Fruit fly (Drosophila melanogaster): ENCODE measurements around the gene Elovl7.

Elovl7 gene

dm6 chr3R:8013121-8014009 lies 17.7 kb upstream of the Elovl7 start, which contains the start of the genes CG10435 and Pbp95 (continued):
- TF ChIP-seq esg (GFP tag; conservative IDR thresholded peaks at IDR 0.05) (no peak), Fer2 (tag; optimal IDR thresholded peaks at IDR 0.05) (no peak), CG17328 (GFP tag; IDR thresholded peaks at IDR 0.05) (peak; percentile 50; the same call in 1 of the 2 replicates), ssp (GFP tag; IDR thresholded peaks at IDR 0.05) (no peak), cad (GFP tag; optimal IDR thresholded peaks at IDR 0.05) (no peak), kni (GFP tag; optimal IDR thresholded peaks at IDR 0.05) (no peak), CG14014 (GFP tag; IDR thresholded peaks at IDR 0.05) (peak; percentile 38; the same call in 1 of the 2 replicates), pfk (GFP tag; optimal IDR thresholded peaks at IDR 0.05) (no peak), CG6175 (GFP tag; IDR thresholded peaks at IDR 0.05) (0 out of 3 replicates have a peak, but pooled peaks have one; percentile 49), Gug (GFP tag; IDR thresholded peaks at IDR 0.05) (peak; percentile 70; the same call in 2 of the 4 replicates), crol (GFP tag; IDR thresholded peaks at IDR 0.05) (no peak), jing (GFP tag; optimal IDR thresholded peaks at IDR 0.05) (no peak), usp (GFP tag; optimal IDR thresholded peaks at IDR 0.05) (no peak), pnt (GFP tag; optimal IDR thresholded peaks at IDR 0.05) (peak; percentile 1), CG3726 (GFP tag; IDR thresholded peaks at IDR 0.05) (no peak), Dip2 (GFP tag; IDR thresholded peaks at IDR 0.05) (no peak), gce (GFP tag; IDR thresholded peaks at IDR 0.05) (no peak), dysf (GFP tag; IDR thresholded peaks at IDR 0.05) (no peak; the same call in 2 of the 3 replicates), HmgD (GFP tag; optimal IDR thresholded peaks at IDR 0.05) (no peak), Tbp (GFP tag; optimal IDR thresholded peaks at IDR 0.05) (no peak), CG10209 (GFP tag; optimal IDR thresholded peaks at IDR 0.05) (no peak), CG31224 (GFP tag; IDR thresholded peaks at IDR 0.05) (peak; percentile 38; the same call in 1 of the 2 replicates), CG10366 (GFP tag; IDR thresholded peaks at IDR 0.05) (peak; percentile 30), GATAe (GFP tag; conservative IDR thresholded peaks at IDR 0.05) (no peak), CG1233 (GFP tag; optimal IDR thresholded peaks at IDR 0.05) (no peak), Mes4 (GFP tag; optimal IDR thresholded peaks at IDR 0.05) (no peak), CG14860 (GFP tag; IDR thresholded peaks at IDR 0.05; ENCODE audit: partially characterized antibody) (peak; percentile 44; the same call in 1 of the 3 replicates), inv (GFP tag; IDR thresholded peaks at IDR 0.05; ENCODE audit: partially characterized antibody) (peak; percentile 57), klu (GFP tag; IDR thresholded peaks at IDR 0.05) (no peak), CG3163 (GFP tag; optimal IDR thresholded peaks at IDR 0.05) (no peak), cg (GFP tag; optimal IDR thresholded peaks at IDR 0.05) (no peak), HLHmδ (GFP tag; optimal IDR thresholded peaks at IDR 0.05) (no peak), CG15479 (GFP tag; optimal IDR thresholded peaks at IDR 0.05) (no peak), unc-4 (GFP tag; IDR thresholded peaks at IDR 0.05; ENCODE audit: partially characterized antibody) (peak; percentile 66), nerfin-1 (tag; optimal IDR thresholded peaks at IDR 0.05) (no peak), CG3281 (GFP tag; optimal IDR thresholded peaks at IDR 0.05) (peak; percentile 49), psq (GFP tag; optimal IDR thresholded peaks at IDR 0.05) (peak; percentile 25), schlank (tag; optimal IDR thresholded peaks at IDR 0.05) (no peak), fru (optimal IDR thresholded peaks at IDR 0.05) (no peak), tin (GFP tag; optimal IDR thresholded peaks at IDR 0.05) (peak; percentile 45), al (GFP tag; IDR thresholded peaks at IDR 0.05) (peak; percentile 53), dpn (GFP tag; optimal IDR thresholded peaks at IDR 0.05) (peak; percentile 43 to 48), Sry-δ (GFP tag; optimal IDR thresholded peaks at IDR 0.05) (peak; percentile 84), bcd (GFP tag; optimal IDR thresholded peaks at IDR 0.05) (peak; percentile 48), da (GFP tag; optimal IDR thresholded peaks at IDR 0.05) (no peak), maf-S (GFP tag; optimal IDR thresholded peaks at IDR 0.05) (peak; percentile 10), CG2875 (GFP tag; optimal IDR thresholded peaks at IDR 0.05) (no peak), lmd (GFP tag; IDR thresholded peaks at IDR 0.05) (peak; percentile 38; the same call in 1 of the 2 replicates), CG7987 (GFP tag; optimal IDR thresholded peaks at IDR 0.05) (peak; percentile 5), Hsf (GFP tag; optimal IDR thresholded peaks at IDR 0.05) (peak; percentile 49)

Measured in whole organism, embryonic.